Worm (Caenorhabditis elegans): Measurements from ENCODE around the gene gpb-1.
A peak's percentile ranks its signal among the peaks of the same experiment; 100 is the strongest.

The gpb-1 gene

DNA sequence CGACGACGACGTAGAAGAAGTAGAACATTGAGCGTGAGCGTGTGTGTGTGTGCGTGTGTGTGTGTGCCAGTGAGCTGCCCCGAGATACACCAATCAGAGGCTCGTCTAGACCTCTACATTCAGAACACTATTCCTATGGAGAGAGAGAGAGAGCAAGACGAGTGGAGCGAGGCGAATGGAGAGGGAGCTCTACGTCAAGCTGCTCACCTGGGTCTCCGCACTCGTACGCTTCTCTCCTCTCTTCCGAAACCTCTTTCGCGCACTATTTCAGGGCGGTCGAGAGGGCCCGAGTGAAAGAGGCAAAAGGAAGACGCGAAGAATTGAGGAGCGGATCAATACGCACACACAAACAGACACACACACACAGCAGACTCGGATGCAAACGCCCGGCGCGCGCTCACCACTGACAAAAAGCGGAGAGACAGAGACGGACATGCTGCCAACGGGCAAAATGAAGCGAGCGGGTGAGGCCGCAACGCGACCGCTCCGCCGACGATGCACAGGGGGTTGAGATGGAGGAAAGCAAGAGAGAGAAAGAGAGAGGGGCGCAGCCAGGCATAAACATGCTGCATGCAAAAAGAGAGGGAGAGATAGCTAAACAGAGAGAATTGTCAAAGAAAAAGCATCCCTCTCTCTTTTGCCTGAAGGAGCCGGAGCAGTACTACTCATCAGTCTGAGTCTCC is 1.2 kb upstream of the gpb-1 start (continued):
- TF ChIP-seq sup-37 (GFP tag; optimal IDR thresholded peaks at IDR 0.05): no peak
- peak; percentile 56 for TF ChIP-seq ceh-8 (GFP tag; optimal IDR thresholded peaks at IDR 0.05)
- TF ChIP-seq ces-1 (GFP tag; optimal IDR thresholded peaks at IDR 0.05): no peak
- TF ChIP-seq hpl-2 (GFP tag; optimal IDR thresholded peaks at IDR 0.05): no peak
- peak; percentile 29 for TF ChIP-seq nhr-76 (tag; optimal IDR thresholded peaks at IDR 0.05)
- peak; percentile 19 for TF ChIP-seq fkh-4 (tag; optimal IDR thresholded peaks at IDR 0.05; ENCODE audit: borderline replicate concordance)
- no peak for TF ChIP-seq nhr-237 (tag; optimal IDR thresholded peaks at IDR 0.05)
- peak; percentile 70 for TF ChIP-seq dsc-1 (tag; optimal IDR thresholded peaks at IDR 0.05)
- peak; percentile 67 for TF ChIP-seq xbp-1 (tag; optimal IDR thresholded peaks at IDR 0.05)
- no peak for TF ChIP-seq nhr-84 (tag; optimal IDR thresholded peaks at IDR 0.05)
- TF ChIP-seq Y116A8C.19 (tag; optimal IDR thresholded peaks at IDR 0.05; ENCODE audit: borderline replicate concordance): no peak
- TF ChIP-seq nhr-90 (tag; optimal IDR thresholded peaks at IDR 0.05; ENCODE audit: poor library complexity): peak; percentile 56
- peak; percentile 52 for TF ChIP-seq lir-3 (tag; optimal IDR thresholded peaks at IDR 0.05; ENCODE audit: poor library complexity)
- TF ChIP-seq ceh-90 (tag; optimal IDR thresholded peaks at IDR 0.05): no peak
- no peak for TF ChIP-seq alr-1 (tag; optimal IDR thresholded peaks at IDR 0.05; ENCODE audit: borderline replicate concordance)
- TF ChIP-seq mab-9 (GFP tag; IDR thresholded peaks at IDR 0.05): peak; percentile 47; the same call in 1 of the 2 replicates
- TF ChIP-seq lsy-2 (tag; optimal IDR thresholded peaks at IDR 0.05): peak; percentile 73 to 80
- no peak for TF ChIP-seq grh-1 (GFP tag; IDR thresholded peaks at IDR 0.05)
- TF ChIP-seq ceh-88 (GFP tag; IDR thresholded peaks at IDR 0.05): peak; percentile 63; the same call in 1 of the 2 replicates
- peak; percentile 8 for TF ChIP-seq lin-39 (tag; optimal IDR thresholded peaks at IDR 0.05)
- TF ChIP-seq blmp-1 (tag; optimal IDR thresholded peaks at IDR 0.05): peak; percentile 38
- TF ChIP-seq efl-1 (optimal IDR thresholded peaks at IDR 0.05): peak; percentile 64 to 80
- TF ChIP-seq efl-1 (GFP tag; optimal IDR thresholded peaks at IDR 0.05 in 1 of 2): peak; percentile 8 to 94
- peak; percentile 38 for TF ChIP-seq lin-15B (tag; optimal IDR thresholded peaks at IDR 0.05)
- no peak for TF ChIP-seq unc-98 (GFP tag; IDR thresholded peaks at IDR 0.05)
- TF ChIP-seq skn-1 (tag; optimal IDR thresholded peaks at IDR 0.05): peak; percentile 69
- TF ChIP-seq hlh-4 (tag; optimal IDR thresholded peaks at IDR 0.05): no peak
- TF ChIP-seq lin-13 (GFP tag; optimal IDR thresholded peaks at IDR 0.05): peak; percentile 59
- peak; percentile 30 for TF ChIP-seq sox-4 (tag; optimal IDR thresholded peaks at IDR 0.05)
- peak; percentile 39 for TF ChIP-seq ama-1 (optimal IDR thresholded peaks at IDR 0.05)
- TF ChIP-seq ztf-11 (tag; optimal IDR thresholded peaks at IDR 0.05): peak in 1 of 2 experiments; percentile 78
- TF ChIP-seq sptf-1 (tag; optimal IDR thresholded peaks at IDR 0.05): no peak
- TF ChIP-seq F16B12.6 (tag; optimal IDR thresholded peaks at IDR 0.05): peak; percentile 25
- peak; percentile 6 for TF ChIP-seq mef-2 (tag; optimal IDR thresholded peaks at IDR 0.05)
- TF ChIP-seq efl-3 (GFP tag; optimal IDR thresholded peaks at IDR 0.05): no peak
- TF ChIP-seq isw-1 (GFP tag; IDR thresholded peaks at IDR 0.05): peak; percentile 37; the same call in 1 of the 2 replicates
- TF ChIP-seq dpl-1 (GFP tag; optimal IDR thresholded peaks at IDR 0.05): peak; percentile 17 to 41 (median 40)
- TF ChIP-seq pax-3 (tag; optimal IDR thresholded peaks at IDR 0.05): peak; percentile 59
- peak; percentile 89 for TF ChIP-seq nhr-77 (tag; optimal IDR thresholded peaks at IDR 0.05)
- TF ChIP-seq nhr-71 (tag; optimal IDR thresholded peaks at IDR 0.05): peak; percentile 96
- TF ChIP-seq jun-1 (tag; optimal IDR thresholded peaks at IDR 0.05): peak; percentile 69
- no peak for TF ChIP-seq C34B4.2 (tag; optimal IDR thresholded peaks at IDR 0.05)
- TF ChIP-seq tlp-1 (tag; optimal IDR thresholded peaks at IDR 0.05): no peak
- TF ChIP-seq rnt-1 (tag; optimal IDR thresholded peaks at IDR 0.05): peak; percentile 45
- peak; percentile 53 for TF ChIP-seq snpc-4 (tag; optimal IDR thresholded peaks at IDR 0.05)
- TF ChIP-seq mdl-1 (tag; optimal IDR thresholded peaks at IDR 0.05): peak in 1 of 2 experiments; percentile 54
- TF ChIP-seq fkh-8 (tag; optimal IDR thresholded peaks at IDR 0.05): peak; percentile 91
- no peak for TF ChIP-seq pqm-1 (tag; optimal IDR thresholded peaks at IDR 0.05)
- no peak for TF ChIP-seq vab-15 (tag; optimal IDR thresholded peaks at IDR 0.05)
- peak; percentile 75 for TF ChIP-seq C16A3.4 (tag; optimal IDR thresholded peaks at IDR 0.05)
- peak; percentile 55 for TF ChIP-seq fkh-10 (GFP tag; optimal IDR thresholded peaks at IDR 0.05)
- no peak for TF ChIP-seq unc-62 (GFP tag; optimal IDR thresholded peaks at IDR 0.05)

Data from whole organism, L1 larva.